Worm (Caenorhabditis elegans) whole organism, L1 larva: ENCODE measurements around the gene dmd-3.
A peak's percentile ranks its signal among the peaks of the same experiment; 100 is the strongest.

Source experiments
- blmp-1 ChIP-seq: fragments of 150-350 bp; optimal IDR thresholded peaks from 2 replicates; lab custom pipeline; 2014; ENCODE audit warnings: missing biosample characterization, missing genetic modification characterization
- fos-1 ChIP-seq: fragments of 150-350 bp; optimal IDR thresholded peaks from 2 replicates; lab custom pipeline; 2014; ENCODE audit warnings: missing biosample characterization, missing genetic modification characterization
- grh-1 ChIP-seq: fragments of 200-800 bp; sonication (Bioruptor generic); IDR thresholded peaks from 2 replicates; pipeline ENCODE4 v1.3.6; 2022; ENCODE audit warnings: missing genetic modification reagents, missing genetic modification characterization, missing compliant biosample characterization
- jun-1 ChIP-seq: fragments of 150-350 bp; optimal IDR thresholded peaks from 2 replicates; lab custom pipeline; 2014; ENCODE audit warnings: missing biosample characterization, missing genetic modification reagents, missing genetic modification characterization
- mef-2 ChIP-seq: fragments of 150-350 bp; optimal IDR thresholded peaks from 2 replicates; lab custom pipeline; 2014; ENCODE audit warnings: missing biosample characterization, missing genetic modification characterization
- nhr-12 ChIP-seq: sonication (generic microtip); optimal IDR thresholded peaks from 2 replicates; lab custom pipeline; 2017; ENCODE audit warnings: missing biosample characterization, missing genetic modification characterization
- nhr-47 ChIP-seq: sonication (generic microtip); optimal IDR thresholded peaks from 2 replicates; lab custom pipeline; 2016; ENCODE audit warnings: mild to moderate bottlenecking, missing genetic modification characterization, moderate library complexity, missing compliant biosample characterization
- snu-23 ChIP-seq: sonication (generic microtip); optimal IDR thresholded peaks from 2 replicates; lab custom pipeline; 2016; ENCODE audit warnings: missing genetic modification characterization, missing compliant biosample characterization
- sup-37 ChIP-seq: fragments of 200-800 bp; sonication (Bioruptor generic); optimal IDR thresholded peaks from 2 replicates; lab custom pipeline; 2018; ENCODE audit warnings: mild to moderate bottlenecking, missing genetic modification characterization, missing compliant biosample characterization
- unc-62 ChIP-seq: fragments of 150-350 bp; optimal IDR thresholded peaks from 2 replicates; lab custom pipeline; 2014; ENCODE audit warnings: missing biosample characterization, missing genetic modification reagents, missing genetic modification characterization
- vab-15 ChIP-seq: sonication (generic microtip); optimal IDR thresholded peaks from 2 replicates; lab custom pipeline; 2017; ENCODE audit warnings: missing genotype, mild to moderate bottlenecking, missing genetic modification characterization, missing compliant biosample characterization
- zag-1 ChIP-seq: fragments of 150-350 bp; optimal IDR thresholded peaks from 2 replicates; lab custom pipeline; 2014; ENCODE audit warnings: missing biosample characterization, missing genetic modification characterization

DNA sequence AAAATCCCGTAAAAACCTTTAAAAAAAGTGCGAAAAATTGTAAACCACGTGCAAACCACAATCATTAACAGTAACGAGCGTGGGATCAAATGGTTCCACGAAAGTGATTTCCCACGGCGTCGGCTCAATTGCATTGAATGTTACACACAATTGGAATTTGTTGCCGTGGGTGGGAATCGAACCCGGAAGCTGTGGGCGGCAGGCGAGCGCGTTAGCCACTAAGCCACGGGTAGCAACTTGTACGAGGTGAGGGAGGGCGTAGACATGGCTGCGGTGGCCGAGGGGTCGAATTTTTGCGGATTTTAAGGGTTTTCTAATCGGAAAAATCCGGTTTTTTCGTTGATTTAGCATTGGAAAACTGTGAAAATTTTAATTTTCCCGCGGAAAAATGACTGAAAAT is 12.0 kb downstream of the dmd-3 start:
- TF ChIP-seq nhr-12 (tag; lab: Kevin White, UChicago) (no peak), mef-2 (tag; lab: Kevin White, UChicago) (no peak), sup-37 (GFP tag; lab: Kevin White, UChicago) (peak; percentile 20), jun-1 (tag; lab: Kevin White, UChicago) (peak; percentile 79), nhr-47 (no peak), grh-1 (GFP tag; lab: Robert Waterston, UW) (peak; percentile 62), vab-15 (tag; lab: Kevin White, UChicago) (peak; percentile 36), blmp-1 (tag; lab: Kevin White, UChicago) (no peak), fos-1 (tag; lab: Kevin White, UChicago) (peak; percentile 36), snu-23 (peak; percentile 81), unc-62 (GFP tag; lab: Kevin White, UChicago) (no peak), zag-1 (no peak)
